Worm (Caenorhabditis elegans): ENCODE data around the gene hch-1.

- TF ChIP-seq flt-1 (GFP tag; IDR thresholded peaks at IDR 0.05) (no peak), ztf-23 (GFP tag; IDR thresholded peaks at IDR 0.05) (no peak), cog-1 (tag; optimal IDR thresholded peaks at IDR 0.05) (no peak), klf-2 (GFP tag; conservative IDR thresholded peaks at IDR 0.05) (no peak), T22C8.4 (GFP tag; IDR thresholded peaks at IDR 0.05) (no peak)
These were observed 9.8 kb upstream of the hch-1 start for ce11 chrX:14709591-14709990.
